Fruit fly (Drosophila melanogaster) whole organism, prepupa: ENCODE measurements around the gene Vps16A.
A peak's percentile ranks its signal among the peaks of the same experiment; 100 is the strongest.

ENCODE experiments used
- Blimp-1 ChIP-seq: fragments of 200-800 bp; sonication (Bioruptor generic); optimal IDR thresholded peaks from 3 replicates; lab custom pipeline; 2017; ENCODE audit warnings: missing biosample characterization, missing genetic modification characterization, mild to moderate bottlenecking, moderate library complexity, missing genetic modification reagents
- CG10669 ChIP-seq: fragments of 200-800 bp; sonication (Bioruptor generic); optimal IDR thresholded peaks from 3 replicates; lab custom pipeline; 2018; ENCODE audit warnings: missing biosample characterization, mild to moderate bottlenecking, missing genetic modification characterization, moderate library complexity
- CG11762 ChIP-seq: fragments of 200-800 bp; sonication (Bioruptor generic); optimal IDR thresholded peaks from 3 replicates; lab custom pipeline; 2016; ENCODE audit warnings: missing biosample characterization, missing genetic modification characterization; ENCODE audit not compliant: insufficient read depth
- CG1621 ChIP-seq: fragments of 200-800 bp; sonication (Bioruptor generic); optimal IDR thresholded peaks from 3 replicates; lab custom pipeline; 2018; ENCODE audit warnings: missing biosample characterization, mild to moderate bottlenecking, missing genetic modification characterization
- CG16779 ChIP-seq: fragments of 200-800 bp; sonication (Bioruptor generic); optimal IDR thresholded peaks from 3 replicates; lab custom pipeline; 2017; ENCODE audit warnings: missing biosample characterization, mild to moderate bottlenecking, missing genetic modification characterization
- CG6163 ChIP-seq: fragments of 200-800 bp; sonication (Bioruptor generic); IDR thresholded peaks from 3 replicates; pipeline ENCODE4 v1.3.6; 2022; ENCODE audit warnings: missing biosample characterization, missing genetic modification characterization
- CG6276 ChIP-seq: fragments of 200-800 bp; sonication (Bioruptor generic); optimal IDR thresholded peaks from 2 replicates; lab custom pipeline; 2017; ENCODE audit warnings: missing biosample characterization, mild to moderate bottlenecking, missing genetic modification characterization
- CG6808 ChIP-seq: fragments of 200-800 bp; sonication (Bioruptor generic); optimal IDR thresholded peaks from 3 replicates; lab custom pipeline; 2017; ENCODE audit warnings: missing biosample characterization, missing genetic modification characterization, mild to moderate bottlenecking, moderate library complexity, missing genetic modification reagents
- Hr38 ChIP-seq: sonication (Bioruptor generic); optimal IDR thresholded peaks from 2 replicates; lab custom pipeline; 2016; ENCODE audit warnings: missing biosample characterization, missing genetic modification characterization

dm6 chr3R:9226701-9227313, 40.0 kb upstream of the Vps16A start:
- TF ChIP-seq CG6808 (no peak), CG1621 (tag; lab: Kevin White, UChicago) (no peak), CG6276 (GFP tag; lab: Kevin White, UChicago) (no peak), CG16779 (tag; lab: Kevin White, UChicago) (no peak), Hr38 (no peak), Blimp-1 (no peak), CG11762 (no peak), CG10669 (GFP tag; lab: Kevin White, UChicago) (no peak), CG6163 (GFP tag; lab: Robert Waterston, UW) (peak; percentile 49; the same call in 2 of the 3 replicates)
